Worm (Caenorhabditis elegans) whole organism, midembryonic: ENCODE measurements around the gene cdr-2.

ENCODE experiments used
- T22C8.4 ChIP-seq: fragments of 200-800 bp; sonication (Bioruptor generic); IDR thresholded peaks from 2 replicates; pipeline ENCODE4 v1.3.6; 2022; ENCODE audit warnings: missing genetic modification characterization, missing compliant biosample characterization
- cog-1 ChIP-seq: sonication (generic microtip); optimal IDR thresholded peaks from 2 replicates; lab custom pipeline; 2016; ENCODE audit warnings: missing genetic modification characterization, missing compliant biosample characterization
- flt-1 ChIP-seq: fragments of 200-800 bp; sonication (Bioruptor generic); IDR thresholded peaks from 2 replicates; pipeline ENCODE4 v1.3.6; 2022; ENCODE audit warnings: missing genetic modification characterization, missing compliant biosample characterization
- klf-2 ChIP-seq: fragments of 200-800 bp; sonication (Bioruptor generic); conservative IDR thresholded peaks from 2 replicates; pipeline ENCODE4 v1.3.6; 2022; ENCODE audit warnings: missing genetic modification reagents, missing genetic modification characterization, missing compliant biosample characterization

- TF ChIP-seq cog-1 (tag; lab: Kevin White, UChicago) (no peak), flt-1 (GFP tag; lab: Robert Waterston, UW) (no peak), T22C8.4 (no peak), klf-2 (GFP tag; lab: Robert Waterston, UW) (no peak)
These were observed 7.0 kb downstream of the cdr-2 start, which contains the start of gene cdr-4 for ce11 chrV:12408525-12408924.
